Fruit fly (Drosophila melanogaster): ENCODE measurements around the gene Ugt37E1.

dm6 chr2L:16819714-16820113 is 23.3 kb downstream of the Ugt37E1 start:
- TF ChIP-seq CTCF (optimal IDR thresholded peaks at IDR 0.05) (no peak), CG8478 (optimal IDR thresholded peaks at IDR 0.05) (no peak)
